Worm (Caenorhabditis elegans): ENCODE data around the gene epg-4.
A peak's percentile ranks its signal among the peaks of the same experiment; 100 is the strongest.

Gene epg-4

ce11 chrIII:7181822-7182221 lies at the start of gene epg-4 (continued):
- TF ChIP-seq mxl-3 (GFP tag; optimal IDR thresholded peaks at IDR 0.05): peak; percentile 49
- peak; percentile 65 for TF ChIP-seq hlh-11 (tag; optimal IDR thresholded peaks at IDR 0.05)
- TF ChIP-seq dpl-1 (GFP tag; optimal IDR thresholded peaks at IDR 0.05): peak; percentile 41
- peak; percentile 37; the same call in 1 of the 2 replicates for TF ChIP-seq ctbp-1 (GFP tag; IDR thresholded peaks at IDR 0.05)
- no peak for TF ChIP-seq nhr-10 (tag; optimal IDR thresholded peaks at IDR 0.05)
- TF ChIP-seq ceh-28 (tag; optimal IDR thresholded peaks at IDR 0.05): no peak
- TF ChIP-seq pha-4 (GFP tag; IDR thresholded peaks at IDR 0.05): peak; percentile 63; the same call in 1 of the 2 replicates
- peak; percentile 31 for TF ChIP-seq pha-4 (tag; optimal IDR thresholded peaks at IDR 0.05)

ce11 chrIII:7133559-7133958 lies 48.4 kb upstream of the epg-4 start, which contains the start of the genes pot-1 and ggtb-1:
TSS of gene pot-1 (minus strand) at chrIII:7133678.
TSS of gene ggtb-1 (plus strand) at chrIII:7133766.
- TF ChIP-seq T20F7.1 (GFP tag; optimal IDR thresholded peaks at IDR 0.05) (peak; percentile 92), mes-2 (tag; optimal IDR thresholded peaks at IDR 0.05; ENCODE audit: poor library complexity, severe bottlenecking) (peak; percentile 46), Y48G9A.11 (GFP tag; IDR thresholded peaks at IDR 0.05) (peak; percentile 81), arid-1 (GFP tag; conservative IDR thresholded peaks at IDR 0.05) (no peak), dpl-1 (GFP tag; optimal IDR thresholded peaks at IDR 0.05) (peak; percentile 50), lsy-2 (tag; optimal IDR thresholded peaks at IDR 0.05) (peak in 1 of 2 experiments; percentile 37), daf-16 (GFP tag; optimal IDR thresholded peaks at IDR 0.05) (no peak), daf-16 (tag; optimal IDR thresholded peaks at IDR 0.05) (peak; percentile 29), lin-13 (GFP tag; optimal IDR thresholded peaks at IDR 0.05) (no peak)

ce11 chrIII:7136015-7136414 lies 46.0 kb upstream of the epg-4 start, which contains the start of gene B0280.17:
TSS of gene B0280.17 (minus strand) at chrIII:7136115.
- TF ChIP-seq nhr-237 (tag; optimal IDR thresholded peaks at IDR 0.05): no peak
- TF ChIP-seq T26A8.4 (GFP tag; IDR thresholded peaks at IDR 0.05): no peak
- no peak for TF ChIP-seq jun-1 (tag; optimal IDR thresholded peaks at IDR 0.05)

- TF ChIP-seq lin-1 (GFP tag; IDR thresholded peaks at IDR 0.05): no peak
These were observed 43.8 kb upstream of the epg-4 start, which contains the start of gene B0280.11 for ce11 chrIII:7138178-7138577. TSS of gene B0280.11 (minus strand) at chrIII:7138278.

ce11 chrIII:7140228-7140710 lies 41.7 kb upstream of the epg-4 start:
- no peak for TF ChIP-seq mep-1 (tag; optimal IDR thresholded peaks at IDR 0.05)
- no peak for TF ChIP-seq lin-15B (tag; optimal IDR thresholded peaks at IDR 0.05)
- no peak for TF ChIP-seq fkh-10 (GFP tag; optimal IDR thresholded peaks at IDR 0.05)
- TF ChIP-seq F26F4.8 (GFP tag; conservative IDR thresholded peaks at IDR 0.05): no peak
- peak in 1 of 2 experiments; percentile 56 for TF ChIP-seq lsy-2 (tag; optimal IDR thresholded peaks at IDR 0.05)
- no peak for TF ChIP-seq ztf-7 (tag; optimal IDR thresholded peaks at IDR 0.05)
- TF ChIP-seq zip-2 (tag; optimal IDR thresholded peaks at IDR 0.05): no peak
- TF ChIP-seq nhr-102 (tag; optimal IDR thresholded peaks at IDR 0.05): peak; percentile 57
- TF ChIP-seq lin-38 (GFP tag; IDR thresholded peaks at IDR 0.05): peak; percentile 56
- no peak for TF ChIP-seq ceh-62 (tag; optimal IDR thresholded peaks at IDR 0.05)
- TF ChIP-seq lim-7 (GFP tag; IDR thresholded peaks at IDR 0.05): no peak; the same call in 1 of the 2 replicates
- TF ChIP-seq dmd-8 (GFP tag; IDR thresholded peaks at IDR 0.05): peak; percentile 68; the same call in 1 of the 2 replicates
- TF ChIP-seq nhr-77 (tag; optimal IDR thresholded peaks at IDR 0.05): no peak
- no peak for TF ChIP-seq set-16 (GFP tag; IDR thresholded peaks at IDR 0.05)
- no peak for TF ChIP-seq spr-3 (GFP tag; optimal IDR thresholded peaks at IDR 0.05)
- no peak for TF ChIP-seq unc-62 (GFP tag; optimal IDR thresholded peaks at IDR 0.05 in 1 of 2)
- TF ChIP-seq unc-62 (tag; optimal IDR thresholded peaks at IDR 0.05): no peak
- no peak for TF ChIP-seq mxl-3 (GFP tag; optimal IDR thresholded peaks at IDR 0.05)
- TF ChIP-seq ama-1 (optimal IDR thresholded peaks at IDR 0.05): peak; percentile 69
- TF ChIP-seq zfp-2 (tag; optimal IDR thresholded peaks at IDR 0.05): no peak
- no peak for TF ChIP-seq tra-1 (GFP tag; IDR thresholded peaks at IDR 0.05)
- TF ChIP-seq duxl-1 (tag; optimal IDR thresholded peaks at IDR 0.05; ENCODE audit: poor library complexity): peak; percentile 23
- peak; percentile 60; the same call in 1 of the 2 replicates for TF ChIP-seq egl-43 (GFP tag; IDR thresholded peaks at IDR 0.05)
- TF ChIP-seq T26A8.4 (GFP tag; IDR thresholded peaks at IDR 0.05): peak; percentile 88
- 0 out of 2 replicates have a peak, but pooled peaks have one; percentile 34 for TF ChIP-seq daf-19 (GFP tag; conservative IDR thresholded peaks at IDR 0.05)
- peak; percentile 79 for TF ChIP-seq aha-1 (tag)
- TF ChIP-seq dmd-9 (GFP tag; IDR thresholded peaks at IDR 0.05): no peak
- peak; percentile 32 for TF ChIP-seq hlh-30 (tag; optimal IDR thresholded peaks at IDR 0.05; ENCODE audit: insufficient read depth)
